Worm (Caenorhabditis elegans): ENCODE measurements around the gene srm-6.

Gene srm-6

DNA sequence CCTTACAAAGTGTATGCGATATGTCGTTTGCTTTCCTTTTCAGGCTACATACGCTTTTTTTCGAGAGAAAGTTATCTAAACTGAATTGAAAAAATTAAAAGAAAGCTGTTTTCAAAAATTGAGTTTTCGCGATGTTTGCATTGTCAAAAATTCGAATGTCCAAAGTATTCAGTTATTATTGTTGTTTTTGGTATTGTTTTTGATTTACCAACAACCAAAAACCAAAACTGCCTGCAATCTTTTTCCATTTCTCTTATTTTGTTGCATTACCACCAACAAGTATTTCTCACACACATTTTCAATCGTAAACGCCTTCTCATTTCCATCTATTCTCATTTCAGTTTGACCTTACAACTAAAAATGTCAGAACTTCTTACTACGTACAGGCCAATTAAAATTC is 7.9 kb upstream of the srm-6 start, which contains the start of gene pepm-1:
pepm-1 (plus strand) TSS at position 301 of the 400 bp plus-strand sequence.
- TF ChIP-seq mab-5 (tag; optimal IDR thresholded peaks at IDR 0.05) (no peak), nhr-2 (tag; optimal IDR thresholded peaks at IDR 0.05) (no peak), mep-1 (tag; optimal IDR thresholded peaks at IDR 0.05) (no peak), ham-2 (GFP tag; optimal IDR thresholded peaks at IDR 0.05) (no peak), cnd-1 (tag; optimal IDR thresholded peaks at IDR 0.05) (no peak), nhr-12 (tag; optimal IDR thresholded peaks at IDR 0.05) (no peak), drap-1 (GFP tag; optimal IDR thresholded peaks at IDR 0.05) (no peak), nhr-237 (tag; optimal IDR thresholded peaks at IDR 0.05) (no peak), ceh-43 (GFP tag; optimal IDR thresholded peaks at IDR 0.05) (no peak), zip-8 (tag; optimal IDR thresholded peaks at IDR 0.05) (no peak), blmp-1 (tag; optimal IDR thresholded peaks at IDR 0.05) (no peak), lsy-2 (tag; optimal IDR thresholded peaks at IDR 0.05) (no peak), pha-4 (tag; optimal IDR thresholded peaks at IDR 0.05) (no peak), mls-2 (tag; optimal IDR thresholded peaks at IDR 0.05) (no peak), snpc-4 (tag; optimal IDR thresholded peaks at IDR 0.05) (no peak), lin-13 (tag; optimal IDR thresholded peaks at IDR 0.05) (no peak)

ce11 chrV:14331477-14331876 is 5.3 kb upstream of the srm-6 start, which contains the start of gene F47B8.8:
F47B8.8 (plus strand) TSS chrV:14331733.
- no peak for TF ChIP-seq ceh-43 (GFP tag; optimal IDR thresholded peaks at IDR 0.05)
- TF ChIP-seq M03D4.4 (tag; optimal IDR thresholded peaks at IDR 0.05) = no peak
- no peak for TF ChIP-seq nhr-12 (tag; optimal IDR thresholded peaks at IDR 0.05)
- no peak for TF ChIP-seq sem-2 (GFP tag; optimal IDR thresholded peaks at IDR 0.05)
- TF ChIP-seq lin-13 (tag; optimal IDR thresholded peaks at IDR 0.05) = no peak
- TF ChIP-seq flh-1 (GFP tag; optimal IDR thresholded peaks at IDR 0.05) = no peak
- no peak for TF ChIP-seq blmp-1 (tag; optimal IDR thresholded peaks at IDR 0.05)
- TF ChIP-seq ceh-39 (tag; optimal IDR thresholded peaks at IDR 0.05) = no peak
- no peak for TF ChIP-seq lsy-2 (tag; optimal IDR thresholded peaks at IDR 0.05)
- no peak for TF ChIP-seq drap-1 (GFP tag; optimal IDR thresholded peaks at IDR 0.05)
- TF ChIP-seq mls-2 (tag; optimal IDR thresholded peaks at IDR 0.05) = no peak

DNA sequence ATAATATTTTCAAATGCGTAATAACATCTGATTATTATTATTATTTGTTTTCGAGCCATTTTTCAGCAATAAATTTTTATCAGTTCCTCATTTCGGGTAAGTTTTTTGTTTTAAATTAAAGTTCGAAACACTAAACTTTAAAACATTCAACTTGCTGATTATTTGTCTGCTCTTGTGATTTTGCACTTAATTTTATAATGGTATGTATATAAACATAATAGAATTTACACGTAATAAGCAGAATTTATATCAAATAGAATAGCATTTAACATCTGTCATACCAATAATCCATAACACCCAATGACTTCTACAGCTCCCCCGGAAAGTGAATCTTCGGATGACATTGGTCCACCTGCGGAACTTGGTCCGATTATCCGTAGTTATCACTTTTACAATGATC is 3.6 kb upstream of the srm-6 start, which contains the start of gene srm-4:
srm-4 (plus strand) TSS at position 301 of the 400 bp plus-strand sequence.
- no peak for TF ChIP-seq mls-2 (tag; optimal IDR thresholded peaks at IDR 0.05)
- no peak for TF ChIP-seq ceh-39 (tag; optimal IDR thresholded peaks at IDR 0.05)

DNA sequence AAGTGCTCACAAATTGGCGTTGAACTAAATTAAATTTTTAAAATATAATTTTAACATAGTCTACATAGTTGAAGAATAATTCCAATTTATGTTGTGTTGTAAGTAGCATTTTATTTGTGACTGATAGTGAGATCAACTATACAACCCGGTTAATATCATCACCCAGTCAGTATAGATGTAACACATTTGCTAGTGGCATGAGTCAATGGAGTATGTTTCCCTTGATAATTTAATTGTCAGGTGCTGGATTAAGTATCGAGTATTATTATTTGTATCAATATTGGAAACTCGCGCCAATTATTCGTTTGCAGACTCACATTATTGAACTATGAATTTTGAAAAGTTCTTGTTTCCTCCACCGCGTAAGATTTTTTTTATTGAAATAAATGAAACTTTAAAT is 1.9 kb upstream of the srm-6 start, which contains the start of gene srm-5:
srm-5 (plus strand) TSS at position 301 of the 400 bp plus-strand sequence.
- TF ChIP-seq ceh-43 (GFP tag; optimal IDR thresholded peaks at IDR 0.05) = no peak
- TF ChIP-seq mep-1 (tag; optimal IDR thresholded peaks at IDR 0.05) = no peak
- no peak for TF ChIP-seq hlh-1 (tag; optimal IDR thresholded peaks at IDR 0.05)
- no peak for TF ChIP-seq nhr-12 (tag; optimal IDR thresholded peaks at IDR 0.05)
- TF ChIP-seq nhr-2 (tag; optimal IDR thresholded peaks at IDR 0.05) = no peak
- TF ChIP-seq lsy-2 (tag; optimal IDR thresholded peaks at IDR 0.05) = no peak
- no peak for TF ChIP-seq unc-39 (tag; optimal IDR thresholded peaks at IDR 0.05)
- no peak for TF ChIP-seq elt-1 (tag; optimal IDR thresholded peaks at IDR 0.05; ENCODE audit: borderline replicate concordance, insufficient read depth)
- no peak for TF ChIP-seq nhr-28 (tag; optimal IDR thresholded peaks at IDR 0.05)
- no peak for TF ChIP-seq lin-13 (tag; optimal IDR thresholded peaks at IDR 0.05)
- no peak for TF ChIP-seq ztf-11 (tag; optimal IDR thresholded peaks at IDR 0.05)
- no peak for TF ChIP-seq zip-8 (tag; optimal IDR thresholded peaks at IDR 0.05)
- no peak for TF ChIP-seq nhr-76 (tag; optimal IDR thresholded peaks at IDR 0.05)
- no peak for TF ChIP-seq ces-1 (GFP tag; optimal IDR thresholded peaks at IDR 0.05)
- TF ChIP-seq lin-32 (GFP tag; optimal IDR thresholded peaks at IDR 0.05) = no peak
- TF ChIP-seq elt-3 (tag; optimal IDR thresholded peaks at IDR 0.05) = no peak
- TF ChIP-seq ham-2 (GFP tag; optimal IDR thresholded peaks at IDR 0.05) = no peak
- TF ChIP-seq nhr-237 (tag; optimal IDR thresholded peaks at IDR 0.05) = no peak
- TF ChIP-seq bed-3 (GFP tag; optimal IDR thresholded peaks at IDR 0.05) = no peak
- no peak for TF ChIP-seq sem-2 (GFP tag; optimal IDR thresholded peaks at IDR 0.05)

DNA sequence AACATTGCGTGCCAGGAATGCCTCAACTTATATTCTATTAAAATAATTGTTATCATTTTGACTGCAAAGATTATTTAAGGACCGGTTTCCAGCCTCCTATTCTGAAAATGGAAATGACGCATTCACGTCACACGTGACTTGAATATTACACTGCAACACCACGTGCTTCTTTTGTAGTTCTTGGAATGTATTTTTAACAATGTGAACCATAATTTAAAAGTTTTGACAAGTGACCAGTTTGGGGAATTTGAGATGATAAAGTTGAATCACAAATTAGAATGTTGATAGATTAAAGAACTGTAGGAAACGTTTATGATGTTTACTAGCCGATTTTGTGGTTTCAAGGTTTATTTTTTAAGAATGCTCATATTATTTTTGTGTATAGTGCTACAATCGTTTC is 4.9 kb downstream of the srm-6 start, which contains the start of gene F47B8.10:
F47B8.10 (plus strand) TSS at position 301 of the 400 bp plus-strand sequence.
- TF ChIP-seq ceh-83 (GFP tag; optimal IDR thresholded peaks at IDR 0.05) (no peak), blmp-1 (tag; optimal IDR thresholded peaks at IDR 0.05) (no peak), mls-2 (tag; optimal IDR thresholded peaks at IDR 0.05) (no peak), sem-2 (GFP tag; optimal IDR thresholded peaks at IDR 0.05) (no peak), unc-62 (GFP tag; optimal IDR thresholded peaks at IDR 0.05) (no peak), elt-1 (tag; optimal IDR thresholded peaks at IDR 0.05; ENCODE audit: borderline replicate concordance, insufficient read depth) (no peak), sptf-1 (tag; optimal IDR thresholded peaks at IDR 0.05) (no peak), snpc-4 (tag; optimal IDR thresholded peaks at IDR 0.05) (no peak), nhr-12 (tag; optimal IDR thresholded peaks at IDR 0.05) (no peak), nhr-28 (tag; optimal IDR thresholded peaks at IDR 0.05) (no peak), mep-1 (tag; optimal IDR thresholded peaks at IDR 0.05) (no peak), ceh-39 (tag; optimal IDR thresholded peaks at IDR 0.05) (no peak), lin-13 (tag; optimal IDR thresholded peaks at IDR 0.05) (no peak), elt-3 (tag; optimal IDR thresholded peaks at IDR 0.05) (no peak), tbx-8 (GFP tag; optimal IDR thresholded peaks at IDR 0.05) (no peak), nhr-237 (tag; optimal IDR thresholded peaks at IDR 0.05) (no peak), flh-1 (GFP tag; optimal IDR thresholded peaks at IDR 0.05) (no peak), ces-1 (GFP tag; optimal IDR thresholded peaks at IDR 0.05) (no peak), hlh-1 (tag; optimal IDR thresholded peaks at IDR 0.05) (no peak)

All from whole organism, mixed stage, embryonic.